3 fruit fly cellular contexts compared by ENCODE assay signal in genomic region chr3R:5742278-5743196, dm6.
TF ChIP-seq lines count a peak whose summit lies in the region.

TSS of gene Sym (minus strand) at chr3R:5742476.
TSS of gene Madm (plus strand) at chr3R:5742510.

TF ChIP-seq in whole organism, embryonic, 481 proteins besides CTCF, POLR2A, EP300 and RAD21 (continued from another document and continues in another):
- TF ChIP-seq Dbx (GFP tag; IDR thresholded peaks at IDR 0.05; lab: Robert Waterston, UW) (no peak), MTF-1 (GFP tag; optimal IDR thresholded peaks at IDR 0.05; lab: Kevin White, UChicago; ENCODE audit: borderline replicate concordance) (no peak), inv (GFP tag; IDR thresholded peaks at IDR 0.05; lab: Robert Waterston, UW; ENCODE audit: partially characterized antibody) (peak; percentile 86), fd102C (GFP tag; optimal IDR thresholded peaks at IDR 0.05; lab: Kevin White, UChicago) (no peak), pho (GFP tag; optimal IDR thresholded peaks at IDR 0.05; lab: Kevin White, UChicago) (peak; percentile 42), toy (GFP tag; IDR thresholded peaks at IDR 0.05; lab: Robert Waterston, UW) (no peak), CG15011 (GFP tag; optimal IDR thresholded peaks at IDR 0.05; lab: Kevin White, UChicago) (no peak), HLH4C (GFP tag; IDR thresholded peaks at IDR 0.05; lab: Robert Waterston, UW; ENCODE audit: partially characterized antibody) (peak; percentile 94), CG17829 (tag; optimal IDR thresholded peaks at IDR 0.05; lab: Kevin White, UChicago) (peak; percentile 31), Deaf1 (tag; optimal IDR thresholded peaks at IDR 0.05; lab: Kevin White, UChicago) (no peak), Elba2 (GFP tag; optimal IDR thresholded peaks at IDR 0.05; lab: Kevin White, UChicago) (peak; percentile 39), run (tag; optimal IDR thresholded peaks at IDR 0.05; lab: Kevin White, UChicago) (no peak), Ada2b (GFP tag; IDR thresholded peaks at IDR 0.05; lab: Robert Waterston, UW) (no peak), CG9437 (GFP tag; optimal IDR thresholded peaks at IDR 0.05; lab: Kevin White, UChicago) (peak; percentile 13), CG4854 (GFP tag; optimal IDR thresholded peaks at IDR 0.05; lab: Kevin White, UChicago) (peak; percentile 18), Gug (GFP tag; IDR thresholded peaks at IDR 0.05; lab: Robert Waterston, UW) (peak; percentile 29; the same call in 1 of the 4 replicates), NfI (GFP tag; optimal IDR thresholded peaks at IDR 0.05; lab: Kevin White, UChicago) (peak; percentile 5), CG1647 (GFP tag; optimal IDR thresholded peaks at IDR 0.05; lab: Kevin White, UChicago) (no peak), ash1 (GFP tag; optimal IDR thresholded peaks at IDR 0.05; lab: Kevin White, UChicago) (no peak), sob (GFP tag; IDR thresholded peaks at IDR 0.05; lab: Robert Waterston, UW) (peak; percentile 35; the same call in 1 of the 2 replicates), bcd (GFP tag; optimal IDR thresholded peaks at IDR 0.05; lab: Kevin White, UChicago) (peak; percentile 35), vvl (GFP tag; IDR thresholded peaks at IDR 0.05; lab: Robert Waterston, UW) (no peak; the same call in 1 of the 2 replicates), CG10209 (GFP tag; optimal IDR thresholded peaks at IDR 0.05; lab: Kevin White, UChicago) (no peak), hth (optimal IDR thresholded peaks at IDR 0.05; lab: Kevin White, UChicago) (no peak), Xrp1 (GFP tag; IDR thresholded peaks at IDR 0.05; lab: Robert Waterston, UW) (peak; percentile 59), CG11085 (GFP tag; IDR thresholded peaks at IDR 0.05; lab: Robert Waterston, UW) (no peak), Bgb (GFP tag; IDR thresholded peaks at IDR 0.05; lab: Robert Waterston, UW; ENCODE audit: partially characterized antibody) (peak; percentile 78), NC2α (GFP tag; optimal IDR thresholded peaks at IDR 0.05; lab: Kevin White, UChicago) (no peak), HLH3B (GFP tag; IDR thresholded peaks at IDR 0.05; lab: Robert Waterston, UW) (peak; percentile 5; the same call in 1 of the 2 replicates), btn (GFP tag; optimal IDR thresholded peaks at IDR 0.05; lab: Kevin White, UChicago) (no peak), Awh (GFP tag; IDR thresholded peaks at IDR 0.05; lab: Robert Waterston, UW) (no peak), Dref (GFP tag; IDR thresholded peaks at IDR 0.05; lab: Robert Waterston, UW) (peak; percentile 81), CG9932 (GFP tag; IDR thresholded peaks at IDR 0.05; lab: Robert Waterston, UW) (peak; percentile 55; the same call in 1 of the 2 replicates), CG33213 (GFP tag; optimal IDR thresholded peaks at IDR 0.05; lab: Kevin White, UChicago) (peak; percentile 17), tll (GFP tag; optimal IDR thresholded peaks at IDR 0.05; lab: Kevin White, UChicago) (peak in 1 of 2 experiments; percentile 39), CG13775 (GFP tag; optimal IDR thresholded peaks at IDR 0.05; lab: Kevin White, UChicago) (peak; percentile 51), fru (optimal IDR thresholded peaks at IDR 0.05; lab: Kevin White, UChicago) (no peak), repo (GFP tag; optimal IDR thresholded peaks at IDR 0.05; lab: Kevin White, UChicago) (peak; percentile 7), CG12299 (tag; optimal IDR thresholded peaks at IDR 0.05; lab: Kevin White, UChicago) (no peak), maf-S (GFP tag; optimal IDR thresholded peaks at IDR 0.05; lab: Kevin White, UChicago) (peak; percentile 40), vnd (GFP tag; IDR thresholded peaks at IDR 0.05; lab: Robert Waterston, UW; ENCODE audit: partially characterized antibody) (peak; percentile 84), seq (GFP tag; IDR thresholded peaks at IDR 0.05; lab: Robert Waterston, UW) (no peak), Hand (GFP tag; optimal IDR thresholded peaks at IDR 0.05; lab: Kevin White, UChicago) (no peak)

TF ChIP-seq in whole organism, prepupa, 60 proteins besides CTCF, POLR2A, EP300 and RAD21 (continued from another document):
- TF ChIP-seq fkh (GFP tag; optimal IDR thresholded peaks at IDR 0.05; lab: Kevin White, UChicago) (peak; percentile 20), CG6792 (GFP tag; optimal IDR thresholded peaks at IDR 0.05; lab: Kevin White, UChicago) (no peak), CG34406 (GFP tag; optimal IDR thresholded peaks at IDR 0.05; lab: Kevin White, UChicago) (no peak), salr (GFP tag; optimal IDR thresholded peaks at IDR 0.05; lab: Kevin White, UChicago) (no peak), CG6854 (GFP tag; optimal IDR thresholded peaks at IDR 0.05; lab: Kevin White, UChicago) (no peak), Ets21C (GFP tag; optimal IDR thresholded peaks at IDR 0.05; lab: Kevin White, UChicago) (no peak), Ets96B (tag; optimal IDR thresholded peaks at IDR 0.05; lab: Kevin White, UChicago) (peak; percentile 10), esn (GFP tag; optimal IDR thresholded peaks at IDR 0.05; lab: Kevin White, UChicago) (peak; percentile 49), Eip78C (GFP tag; lab: Kevin White, UChicago) (peak; percentile 76), CG31627 (GFP tag; optimal IDR thresholded peaks at IDR 0.05; lab: Kevin White, UChicago) (peak; percentile 55), CG3919 (GFP tag; optimal IDR thresholded peaks at IDR 0.05; lab: Kevin White, UChicago) (no peak), dsx (GFP tag; optimal IDR thresholded peaks at IDR 0.05; lab: Kevin White, UChicago; ENCODE audit: poor library complexity, severe bottlenecking) (no peak), spab (GFP tag; optimal IDR thresholded peaks at IDR 0.05; lab: Kevin White, UChicago) (no peak), CG15336 (GFP tag; IDR thresholded peaks at IDR 0.05; lab: Robert Waterston, UW) (no peak)

TF ChIP-seq in whole organism, wandering third instar larva, 38 proteins besides CTCF, POLR2A, EP300 and RAD21 (continued from another document):
- TF ChIP-seq Abd-B (GFP tag; optimal IDR thresholded peaks at IDR 0.05; lab: Kevin White, UChicago), result no peak
- no peak for TF ChIP-seq sv (GFP tag; optimal IDR thresholded peaks at IDR 0.05; lab: Kevin White, UChicago)
- peak; percentile 11 for TF ChIP-seq Sp1 (GFP tag; optimal IDR thresholded peaks at IDR 0.05; lab: Kevin White, UChicago)
- no peak for TF ChIP-seq usp (GFP tag; optimal IDR thresholded peaks at IDR 0.05; lab: Kevin White, UChicago)
- no peak for TF ChIP-seq Hnf4 (GFP tag; optimal IDR thresholded peaks at IDR 0.05; lab: Kevin White, UChicago)
- TF ChIP-seq dl (GFP tag; optimal IDR thresholded peaks at IDR 0.05; lab: Kevin White, UChicago; ENCODE audit: insufficient read depth in 1 of 2, partially characterized antibody in 2 of 2), result no peak
- peak; percentile 15 for TF ChIP-seq psq (GFP tag; optimal IDR thresholded peaks at IDR 0.05; lab: Kevin White, UChicago)
- TF ChIP-seq Hr78 (GFP tag; optimal IDR thresholded peaks at IDR 0.05; lab: Kevin White, UChicago), result no peak
- peak; percentile 26 for TF ChIP-seq dsf (GFP tag; optimal IDR thresholded peaks at IDR 0.05; lab: Kevin White, UChicago; ENCODE audit: borderline replicate concordance)
